Fruit fly (Drosophila melanogaster): ENCODE measurements around the gene CG4041.

The CG4041 gene

dm6 chrX:4937222-4938071, 19.2 kb upstream of the CG4041 start:
- TF ChIP-seq Dll (optimal IDR thresholded peaks at IDR 0.05), result no peak
- no peak for TF ChIP-seq pan (optimal IDR thresholded peaks at IDR 0.05)
- no peak for TF ChIP-seq EcR (GFP tag; optimal IDR thresholded peaks at IDR 0.05)
- no peak for TF ChIP-seq CG8478 (optimal IDR thresholded peaks at IDR 0.05)

- TF ChIP-seq psq (optimal IDR thresholded peaks at IDR 0.05) (peak; percentile 64), EcR (GFP tag; optimal IDR thresholded peaks at IDR 0.05) (no peak), usp (GFP tag; optimal IDR thresholded peaks at IDR 0.05) (no peak), Dll (optimal IDR thresholded peaks at IDR 0.05) (no peak), CG8478 (optimal IDR thresholded peaks at IDR 0.05) (no peak), pan (optimal IDR thresholded peaks at IDR 0.05) (no peak)
These were observed 18.0 kb upstream of the CG4041 start for dm6 chrX:4935979-4936843.

- TF ChIP-seq EcR (GFP tag; optimal IDR thresholded peaks at IDR 0.05), result no peak
- TF ChIP-seq CG8478 (optimal IDR thresholded peaks at IDR 0.05), result no peak
- TF ChIP-seq pan (optimal IDR thresholded peaks at IDR 0.05), result no peak
- TF ChIP-seq usp (GFP tag; optimal IDR thresholded peaks at IDR 0.05), result no peak
- no peak for TF ChIP-seq Dll (optimal IDR thresholded peaks at IDR 0.05)
- TF ChIP-seq psq (optimal IDR thresholded peaks at IDR 0.05), result no peak
These were observed 12.8 kb upstream of the CG4041 start for dm6 chrX:4931048-4931447.

dm6 chrX:4930100-4931010, 12.1 kb upstream of the CG4041 start:
- TF ChIP-seq pan (optimal IDR thresholded peaks at IDR 0.05), result no peak
- no peak for TF ChIP-seq Dll (optimal IDR thresholded peaks at IDR 0.05)
- peak; percentile 53 for TF ChIP-seq CG8478 (optimal IDR thresholded peaks at IDR 0.05)
- no peak for TF ChIP-seq psq (optimal IDR thresholded peaks at IDR 0.05)
- no peak for TF ChIP-seq usp (GFP tag; optimal IDR thresholded peaks at IDR 0.05)
- TF ChIP-seq EcR (GFP tag; optimal IDR thresholded peaks at IDR 0.05), result no peak

dm6 chrX:4919040-4919881, 1.0 kb upstream of the CG4041 start:
- TF ChIP-seq Dll (optimal IDR thresholded peaks at IDR 0.05) (no peak), psq (optimal IDR thresholded peaks at IDR 0.05) (no peak), usp (GFP tag; optimal IDR thresholded peaks at IDR 0.05) (no peak), CG8478 (optimal IDR thresholded peaks at IDR 0.05) (no peak), EcR (GFP tag; optimal IDR thresholded peaks at IDR 0.05) (no peak), pan (optimal IDR thresholded peaks at IDR 0.05) (no peak)

dm6 chrX:4912370-4912769, 5.9 kb downstream of the CG4041 start:
- TF ChIP-seq Dll (optimal IDR thresholded peaks at IDR 0.05) (no peak), usp (GFP tag; optimal IDR thresholded peaks at IDR 0.05) (no peak), pan (optimal IDR thresholded peaks at IDR 0.05) (no peak), EcR (GFP tag; optimal IDR thresholded peaks at IDR 0.05) (no peak), psq (optimal IDR thresholded peaks at IDR 0.05) (no peak), CG8478 (optimal IDR thresholded peaks at IDR 0.05) (no peak)

- TF ChIP-seq EcR (GFP tag; optimal IDR thresholded peaks at IDR 0.05) (no peak), psq (optimal IDR thresholded peaks at IDR 0.05) (no peak), CG8478 (optimal IDR thresholded peaks at IDR 0.05) (no peak), Dll (optimal IDR thresholded peaks at IDR 0.05) (no peak), usp (GFP tag; optimal IDR thresholded peaks at IDR 0.05) (no peak), pan (optimal IDR thresholded peaks at IDR 0.05) (no peak)
These were observed 6.4 kb downstream of the CG4041 start for dm6 chrX:4911765-4912245.

- TF ChIP-seq usp (GFP tag; optimal IDR thresholded peaks at IDR 0.05), result no peak
- TF ChIP-seq psq (optimal IDR thresholded peaks at IDR 0.05), result no peak
- TF ChIP-seq EcR (GFP tag; optimal IDR thresholded peaks at IDR 0.05), result no peak
- no peak for TF ChIP-seq CG8478 (optimal IDR thresholded peaks at IDR 0.05)
- no peak for TF ChIP-seq pan (optimal IDR thresholded peaks at IDR 0.05)
- no peak for TF ChIP-seq Dll (optimal IDR thresholded peaks at IDR 0.05)
These were observed 7.2 kb downstream of the CG4041 start for dm6 chrX:4911060-4911459.

- no peak for TF ChIP-seq pan (optimal IDR thresholded peaks at IDR 0.05)
- TF ChIP-seq Dll (optimal IDR thresholded peaks at IDR 0.05), result no peak
- no peak for TF ChIP-seq psq (optimal IDR thresholded peaks at IDR 0.05)
- TF ChIP-seq usp (GFP tag; optimal IDR thresholded peaks at IDR 0.05), result no peak
- TF ChIP-seq CG8478 (optimal IDR thresholded peaks at IDR 0.05), result no peak
- no peak for TF ChIP-seq EcR (GFP tag; optimal IDR thresholded peaks at IDR 0.05)
These were observed 8.1 kb downstream of the CG4041 start for dm6 chrX:4909938-4910778.
